Worm (Caenorhabditis elegans): ENCODE results near the gene D1079.1.

ce11 chrX:4427387-4427786, 24.4 kb downstream of the D1079.1 start:
- TF ChIP-seq tra-4 (tag; optimal IDR thresholded peaks at IDR 0.05) (no peak), B0310.2 (tag; optimal IDR thresholded peaks at IDR 0.05) (no peak), flt-1 (GFP tag; IDR thresholded peaks at IDR 0.05) (no peak), sea-1 (GFP tag; conservative IDR thresholded peaks at IDR 0.05) (no peak), ama-1 (optimal IDR thresholded peaks at IDR 0.05) (no peak), pes-1 (GFP tag; IDR thresholded peaks at IDR 0.05) (no peak), aly-1 (tag; optimal IDR thresholded peaks at IDR 0.05) (no peak), ets-7 (tag; optimal IDR thresholded peaks at IDR 0.05) (no peak), F13C5.2 (tag; optimal IDR thresholded peaks at IDR 0.05) (no peak), hmg-4 (GFP tag; optimal IDR thresholded peaks at IDR 0.05) (no peak), hmbx-1 (tag; optimal IDR thresholded peaks at IDR 0.05) (no peak), tbx-11 (GFP tag; IDR thresholded peaks at IDR 0.05) (no peak), hnd-1 (tag; optimal IDR thresholded peaks at IDR 0.05) (no peak)

Measured in whole organism, early embryonic.